Worm (Caenorhabditis elegans) whole organism, early embryonic: Measurements from ENCODE around the gene osm-3.

ENCODE experiments used
- B0310.2 ChIP-seq: sonication (generic microtip); optimal IDR thresholded peaks from 2 replicates; lab custom pipeline; 2016; ENCODE audit warnings: mild to moderate bottlenecking, missing genetic modification characterization, missing compliant biosample characterization
- ets-7 ChIP-seq: sonication (generic microtip); optimal IDR thresholded peaks from 2 replicates; lab custom pipeline; 2016; ENCODE audit warnings: missing genotype, missing genetic modification characterization, missing compliant biosample characterization
- hmbx-1 ChIP-seq: sonication (generic microtip); optimal IDR thresholded peaks from 2 replicates; lab custom pipeline; 2016; ENCODE audit warnings: mild to moderate bottlenecking, missing genetic modification characterization, missing compliant biosample characterization

DNA sequence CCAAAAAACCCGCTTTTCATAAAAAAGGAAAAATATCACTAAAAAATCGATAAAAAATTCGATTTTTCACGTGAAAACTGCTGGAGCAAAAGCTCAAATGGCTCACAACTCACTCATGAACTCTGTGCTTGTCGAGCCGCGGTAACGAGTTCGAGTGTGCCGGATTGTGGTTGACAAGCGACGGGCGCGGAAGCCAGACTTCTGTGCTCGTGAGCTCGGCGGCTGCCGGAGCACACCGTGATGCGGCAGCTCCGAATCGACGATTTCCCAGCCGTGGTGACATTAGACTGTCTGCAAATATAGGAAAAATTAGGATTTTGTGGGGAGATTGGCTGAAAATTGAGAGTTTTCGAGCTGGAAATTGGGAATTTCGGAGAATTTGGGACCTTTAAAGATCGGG is 12.0 kb upstream of the osm-3 start:
- TF ChIP-seq ets-7 (no peak), hmbx-1 (tag; lab: Kevin White, UChicago) (no peak), B0310.2 (tag; lab: Kevin White, UChicago) (no peak)
